Fruit fly (Drosophila melanogaster) S2 (cell line): ENCODE data around the gene Rcd2.

ENCODE experiments used
- CG8478 ChIP-seq: fragments of >200 bp; optimal IDR thresholded peaks from 2 replicates; lab custom pipeline; 2018
- CTCF ChIP-seq, 2 experiments: fragments of >200 bp; optimal IDR thresholded peaks; 2 replicates each; lab custom pipeline; 2018

DNA sequence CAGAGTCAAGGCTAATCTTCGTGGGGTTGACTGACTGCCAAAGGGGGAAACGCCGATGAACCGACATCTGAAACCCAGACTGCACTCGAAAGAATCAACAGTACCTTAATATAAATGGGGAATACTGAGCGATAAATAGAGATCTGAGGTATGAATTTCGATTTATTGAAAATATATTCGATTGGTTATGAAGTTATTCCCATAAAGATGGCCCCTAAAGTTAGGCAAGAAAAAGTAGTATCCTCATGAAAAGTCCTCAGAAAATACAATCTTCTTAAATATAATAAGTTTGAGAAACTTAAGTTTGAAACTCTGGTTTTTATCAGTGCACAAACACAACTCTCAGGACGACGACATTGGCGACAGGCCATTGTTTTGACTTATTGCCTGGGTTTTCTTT is 42.1 kb upstream of the Rcd2 start:
- TF ChIP-seq CG8478 (no peak), CTCF (optimal IDR thresholded peaks at IDR 0.05; lab: Kevin White, UChicago) (no peak)
